Fruit fly (Drosophila melanogaster) whole organism: Measurements from ENCODE around the gene CG13793.

ENCODE experiments used
- CG8478 ChIP-seq: fragments of >200 bp; optimal IDR thresholded peaks from 2 replicates; lab custom pipeline; 2018; ENCODE audit warnings: inconsistent platforms
- Dll ChIP-seq: fragments of >200 bp; optimal IDR thresholded peaks from 2 replicates; lab custom pipeline; 2017
- EcR ChIP-seq, 2 experiments: fragments of >200 bp; optimal IDR thresholded peaks; 2 replicates each; lab custom pipeline; 2017; ENCODE audit warnings: missing biosample characterization in 2 of 2, missing genetic modification characterization in 2 of 2, missing genetic modification reagents in 2 of 2
- psq ChIP-seq: fragments of >200 bp; optimal IDR thresholded peaks from 2 replicates; lab custom pipeline; 2017
- usp ChIP-seq: fragments of >200 bp; optimal IDR thresholded peaks from 2 replicates; lab custom pipeline; 2017; ENCODE audit warnings: missing biosample characterization, missing genetic modification characterization, mixed read lengths

DNA sequence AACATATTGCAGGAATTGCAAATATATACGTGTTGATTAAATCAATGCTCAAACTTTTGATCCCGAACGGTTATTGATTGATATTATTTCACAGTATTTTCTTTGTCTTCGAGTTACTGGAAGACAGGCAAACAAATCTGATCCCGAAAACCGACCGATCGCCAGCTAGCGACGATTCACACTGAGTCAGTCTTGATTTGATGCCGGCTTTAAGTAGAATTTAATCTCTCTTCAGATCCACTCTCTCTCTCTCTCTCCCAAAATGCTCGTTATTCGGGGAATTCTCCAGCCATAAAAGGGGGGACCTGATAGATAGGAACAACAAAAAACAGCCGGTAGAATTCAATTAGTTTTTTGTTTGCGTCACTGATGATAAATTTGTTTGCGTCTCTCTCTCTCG, 17.9 kb downstream of the CG13793 start, which contains the start of gene Tep2:
- no peak for TF ChIP-seq CG8478 (lab: Kevin White, UChicago)
- TF ChIP-seq psq (lab: Kevin White, UChicago): no peak
- TF ChIP-seq usp (GFP tag; lab: Kevin White, UChicago): no peak
- TF ChIP-seq EcR (GFP tag; optimal IDR thresholded peaks at IDR 0.05; lab: Kevin White, UChicago): no peak
- no peak for TF ChIP-seq Dll (lab: Kevin White, UChicago)
